Worm (Caenorhabditis elegans) whole organism, L3 larva: Measurements from ENCODE around the gene tbb-6.
A peak's percentile ranks its signal among the peaks of the same experiment; 100 is the strongest.

Source experiments
- R02D3.7 ChIP-seq: fragments of 150-350 bp; optimal IDR thresholded peaks from 2 replicates; lab custom pipeline; 2014; ENCODE audit warnings: missing biosample characterization, missing genetic modification characterization
- ZK546.5 ChIP-seq: sonication (generic microtip); optimal IDR thresholded peaks from 2 replicates; lab custom pipeline; 2017; ENCODE audit warnings: missing biosample characterization, missing genetic modification characterization
- ama-1 ChIP-seq: fragments of 150-350 bp; optimal IDR thresholded peaks from 2 replicates; lab custom pipeline; 2018
- ceh-16 ChIP-seq: sonication (generic microtip); optimal IDR thresholded peaks from 2 replicates; lab custom pipeline; 2017; ENCODE audit warnings: missing biosample characterization, missing genetic modification characterization
- ceh-28 ChIP-seq: fragments of 150-350 bp; optimal IDR thresholded peaks from 2 replicates; lab custom pipeline; 2014; ENCODE audit warnings: missing biosample characterization, missing genetic modification reagents, missing genetic modification characterization
- ceh-82 ChIP-seq: fragments of 150-350 bp; optimal IDR thresholded peaks from 2 replicates; lab custom pipeline; 2014; ENCODE audit warnings: missing biosample characterization, missing genetic modification characterization
- ceh-9 ChIP-seq: sonication (generic microtip); optimal IDR thresholded peaks from 2 replicates; lab custom pipeline; 2018; ENCODE audit warnings: missing biosample characterization, missing genetic modification characterization
- daf-12 ChIP-seq: fragments of 150-350 bp; optimal IDR thresholded peaks from 2 replicates; lab custom pipeline; 2014; ENCODE audit warnings: missing biosample characterization, missing genetic modification reagents, missing genetic modification characterization
- egl-5 ChIP-seq: fragments of 150-350 bp; optimal IDR thresholded peaks from 2 replicates; lab custom pipeline; 2017; ENCODE audit warnings: missing biosample characterization, missing genetic modification reagents, missing genetic modification characterization, inconsistent platforms
- elt-1 ChIP-seq: fragments of 150-350 bp; optimal IDR thresholded peaks from 2 replicates; lab custom pipeline; 2014; ENCODE audit warnings: missing biosample characterization, missing genetic modification characterization
- elt-2 ChIP-seq: sonication (generic microtip); optimal IDR thresholded peaks from 2 replicates; lab custom pipeline; 2016; ENCODE audit warnings: missing genetic modification reagents, mild to moderate bottlenecking, missing genetic modification characterization, missing compliant biosample characterization
- elt-3 ChIP-seq, 3 experiments: fragments of 150-350 bp in 1 of 3; sonication (generic microtip) in 2 of 3; optimal IDR thresholded peaks; 2 replicates in 2 of 3; 4 replicates in 1 of 3; lab custom pipeline; 2014 to 2017; ENCODE audit warnings: missing biosample characterization in 3 of 3, missing genetic modification characterization in 3 of 3
- eor-1 ChIP-seq, 2 experiments: fragments of 150-350 bp; optimal IDR thresholded peaks; 2 replicates each; lab custom pipeline; 2014 to 2018; ENCODE audit warnings: missing biosample characterization in 2 of 2, missing genetic modification characterization in 2 of 2
- fkh-10 ChIP-seq: sonication (generic microtip); optimal IDR thresholded peaks from 2 replicates; lab custom pipeline; 2017; ENCODE audit warnings: missing biosample characterization, missing genetic modification reagents, missing genetic modification characterization
- fkh-2 ChIP-seq: fragments of 150-350 bp; optimal IDR thresholded peaks from 2 replicates; lab custom pipeline; 2014; ENCODE audit warnings: missing biosample characterization, missing genetic modification reagents, missing genetic modification characterization
- fos-1 ChIP-seq: fragments of 150-350 bp; optimal IDR thresholded peaks from 2 replicates; lab custom pipeline; 2014; ENCODE audit warnings: missing biosample characterization, missing genetic modification characterization
- hmg-11 ChIP-seq: sonication (generic microtip); optimal IDR thresholded peaks from 2 replicates; lab custom pipeline; 2016; ENCODE audit warnings: missing genetic modification characterization, missing compliant biosample characterization
- jun-1 ChIP-seq: fragments of 150-350 bp; optimal IDR thresholded peaks from 2 replicates; lab custom pipeline; 2014; ENCODE audit warnings: missing biosample characterization, missing genetic modification reagents, missing genetic modification characterization
- lin-39 ChIP-seq: fragments of 150-350 bp; optimal IDR thresholded peaks from 2 replicates; lab custom pipeline; 2018; ENCODE audit warnings: missing biosample characterization, missing genetic modification reagents, missing genetic modification characterization
- lsy-12 ChIP-seq: sonication (generic microtip); optimal IDR thresholded peaks from 2 replicates; lab custom pipeline; 2016; ENCODE audit warnings: mild to moderate bottlenecking, missing genetic modification characterization, missing compliant biosample characterization
- mdl-1 ChIP-seq: fragments of 150-350 bp; optimal IDR thresholded peaks from 2 replicates; lab custom pipeline; 2014; ENCODE audit warnings: missing biosample characterization, missing genetic modification characterization
- nfya-1 ChIP-seq: sonication (generic microtip); optimal IDR thresholded peaks from 2 replicates; lab custom pipeline; 2017; ENCODE audit warnings: missing genetic modification characterization, mild to moderate bottlenecking, missing compliant biosample characterization, antibody characterized with exemption, moderate library complexity; ENCODE audit not compliant: insufficient read depth
- nhr-11 ChIP-seq: fragments of 150-350 bp; optimal IDR thresholded peaks from 2 replicates; lab custom pipeline; 2014; ENCODE audit warnings: missing biosample characterization, missing genetic modification characterization
- nhr-12 ChIP-seq: fragments of 150-350 bp; optimal IDR thresholded peaks from 2 replicates; lab custom pipeline; 2014; ENCODE audit warnings: missing biosample characterization, missing genetic modification characterization
- nhr-23 ChIP-seq: fragments of 150-350 bp; optimal IDR thresholded peaks from 2 replicates; lab custom pipeline; 2014; ENCODE audit warnings: missing biosample characterization, missing genetic modification reagents, missing genetic modification characterization
- nhr-237 ChIP-seq: fragments of 150-350 bp; optimal IDR thresholded peaks from 2 replicates; lab custom pipeline; 2014; ENCODE audit warnings: missing biosample characterization, missing genetic modification characterization
- nhr-25 ChIP-seq: sonication (generic microtip); optimal IDR thresholded peaks from 2 replicates; lab custom pipeline; 2017; ENCODE audit warnings: missing biosample characterization, missing genetic modification characterization
- nhr-28 ChIP-seq: fragments of 150-350 bp; optimal IDR thresholded peaks from 2 replicates; lab custom pipeline; 2014; ENCODE audit warnings: missing biosample characterization, missing genetic modification characterization
- nhr-43 ChIP-seq: sonication (generic microtip); optimal IDR thresholded peaks from 2 replicates; lab custom pipeline; 2016; ENCODE audit warnings: mild to moderate bottlenecking, missing genetic modification characterization, missing compliant biosample characterization; ENCODE audit not compliant: poor library complexity, severe bottlenecking
- nhr-67 ChIP-seq: fragments of 150-350 bp; optimal IDR thresholded peaks from 2 replicates; lab custom pipeline; 2014; ENCODE audit warnings: missing biosample characterization, missing genetic modification characterization
- nhr-76 ChIP-seq: fragments of 150-350 bp; sonication (generic microtip); optimal IDR thresholded peaks from 5 replicates; lab custom pipeline; 2014; ENCODE audit warnings: missing biosample characterization, missing genetic modification characterization
- pha-4 ChIP-seq: fragments of 150-350 bp; optimal IDR thresholded peaks from 2 replicates; lab custom pipeline; 2014; ENCODE audit warnings: missing biosample characterization, missing genetic modification reagents, missing genetic modification characterization
- pqm-1 ChIP-seq: fragments of 150-350 bp; optimal IDR thresholded peaks from 2 replicates; lab custom pipeline; 2017; ENCODE audit warnings: missing biosample characterization, missing genetic modification characterization, inconsistent platforms
- sea-2 ChIP-seq: fragments of 150-350 bp; sonication (generic microtip); optimal IDR thresholded peaks from 4 replicates; lab custom pipeline; 2014; ENCODE audit warnings: missing biosample characterization, missing genetic modification reagents, missing genetic modification characterization
- skn-1 ChIP-seq: fragments of 150-350 bp; optimal IDR thresholded peaks from 2 replicates; lab custom pipeline; 2014; ENCODE audit warnings: missing biosample characterization, missing genetic modification characterization
- tbx-2 ChIP-seq: sonication (generic microtip); optimal IDR thresholded peaks from 2 replicates; lab custom pipeline; 2016; ENCODE audit warnings: mild to moderate bottlenecking, missing genetic modification characterization, missing compliant biosample characterization
- unc-39 ChIP-seq: sonication (generic microtip); optimal IDR thresholded peaks from 4 replicates; lab custom pipeline; 2017; ENCODE audit warnings: missing biosample characterization, missing genetic modification characterization
- unc-62 ChIP-seq: fragments of 150-350 bp; sonication (generic microtip); optimal IDR thresholded peaks from 4 replicates; lab custom pipeline; 2014; ENCODE audit warnings: missing biosample characterization, missing genetic modification reagents, missing genetic modification characterization
- ztf-11 ChIP-seq: fragments of 150-350 bp; optimal IDR thresholded peaks from 2 replicates; lab custom pipeline; 2014; ENCODE audit warnings: missing biosample characterization, missing genetic modification characterization
- ztf-4 ChIP-seq: fragments of 150-350 bp; optimal IDR thresholded peaks from 2 replicates; lab custom pipeline; 2014; ENCODE audit warnings: missing biosample characterization, missing genetic modification characterization

tbb-6 gene

DNA sequence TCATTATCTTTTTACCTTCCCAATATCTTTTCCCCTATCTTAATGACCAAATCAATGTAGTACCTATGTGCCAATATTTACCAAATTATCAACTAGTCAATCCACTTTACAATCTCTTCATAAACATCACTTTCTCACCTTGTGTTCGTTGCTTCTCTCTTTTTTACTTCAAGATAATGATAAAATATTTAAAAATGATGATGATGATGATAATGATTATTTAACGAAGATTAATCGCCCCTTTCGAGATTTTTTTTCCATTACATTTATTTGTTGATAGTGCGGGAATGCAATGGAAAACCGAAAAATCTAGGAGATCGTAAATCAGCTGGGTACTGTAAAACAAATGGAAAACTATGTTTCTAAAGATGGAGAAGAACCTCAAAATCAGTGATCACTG lies 32.8 kb downstream of the tbb-6 start:
- peak; percentile 4 for TF ChIP-seq nhr-25 (tag; lab: Kevin White, UChicago)
- TF ChIP-seq nhr-23 (tag; lab: Kevin White, UChicago), result no peak
- TF ChIP-seq elt-3 (tag; optimal IDR thresholded peaks at IDR 0.05; lab: Kevin White, UChicago), result peak in 2 of 3 experiments; percentile 23 to 49

DNA sequence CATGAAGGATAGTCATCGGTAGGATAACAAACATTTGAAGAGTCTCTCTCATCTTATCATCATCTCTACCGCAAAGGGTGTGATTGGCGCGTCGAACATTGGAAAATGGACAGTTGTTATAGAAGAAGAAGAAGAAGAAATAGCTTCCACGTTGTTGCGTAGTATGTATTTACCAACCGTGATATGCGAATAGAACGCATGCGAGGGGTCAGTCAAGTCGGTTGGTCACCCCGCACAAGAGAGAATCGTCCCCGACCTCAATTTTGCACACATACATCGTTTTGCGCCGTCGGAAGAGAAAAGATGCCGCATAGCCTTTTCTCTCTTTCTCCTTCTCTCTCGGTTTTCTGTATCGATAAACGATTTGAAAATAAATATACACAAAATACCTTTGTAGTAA lies 33.7 kb downstream of the tbb-6 start:
- TF ChIP-seq nhr-43 (tag; lab: Kevin White, UChicago) (peak; percentile 2), nhr-237 (no peak), fos-1 (no peak), nhr-23 (tag; lab: Kevin White, UChicago) (peak; percentile 80), elt-3 (tag; optimal IDR thresholded peaks at IDR 0.05; lab: Kevin White, UChicago) (no peak)

DNA sequence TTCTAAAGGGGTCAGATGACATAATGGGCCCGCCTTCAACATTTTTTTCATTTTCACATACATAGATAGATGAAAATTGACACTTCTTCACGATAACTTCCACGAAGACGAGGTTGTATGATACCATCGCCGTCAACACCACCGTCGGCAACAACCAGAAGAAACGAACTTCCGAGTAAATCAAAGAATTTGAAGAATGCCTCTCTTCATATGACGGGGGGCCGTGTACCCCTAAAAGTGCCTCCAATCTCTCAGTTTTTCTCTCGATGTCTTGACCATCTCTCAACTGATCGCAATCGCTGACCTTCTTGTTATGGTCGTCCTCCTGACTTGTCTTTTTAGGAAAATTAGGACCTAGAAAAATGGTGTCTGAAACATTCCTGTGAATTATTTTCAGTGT lies 34.2 kb downstream of the tbb-6 start:
- TF ChIP-seq ZK546.5 (tag; lab: Kevin White, UChicago) (no peak), elt-1 (tag; lab: Kevin White, UChicago) (peak; percentile 28)

DNA sequence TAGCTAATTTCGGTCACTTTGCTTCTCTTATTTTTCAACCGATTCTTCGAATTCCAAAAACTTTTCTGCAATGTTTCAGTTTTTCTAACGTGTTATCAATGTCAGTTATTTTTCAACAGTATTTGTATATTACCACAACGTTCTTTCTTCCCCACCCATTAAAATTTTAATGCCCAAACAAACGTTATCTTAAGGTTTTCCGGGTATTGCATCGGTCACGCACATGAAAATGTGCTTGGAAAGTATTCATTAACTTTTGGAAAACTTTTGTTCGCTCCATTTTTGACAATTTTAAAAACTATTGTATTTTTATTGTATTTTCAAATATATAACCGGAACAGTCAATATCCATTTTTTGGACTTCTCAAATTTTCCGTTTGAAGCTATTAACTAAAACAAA lies 34.8 kb downstream of the tbb-6 start:
- TF ChIP-seq ceh-16 (tag; lab: Kevin White, UChicago), result no peak
- no peak for TF ChIP-seq hmg-11
- TF ChIP-seq nhr-25 (tag; lab: Kevin White, UChicago), result no peak
- TF ChIP-seq eor-1 (tag; optimal IDR thresholded peaks at IDR 0.05; lab: Kevin White, UChicago), result no peak
- TF ChIP-seq nhr-23 (tag; lab: Kevin White, UChicago), result no peak
- peak; percentile 27 for TF ChIP-seq pqm-1 (tag; lab: Kevin White, UChicago)
- no peak for TF ChIP-seq elt-3 (tag; optimal IDR thresholded peaks at IDR 0.05; lab: Kevin White, UChicago)
- TF ChIP-seq tbx-2 (tag; lab: Kevin White, UChicago), result no peak
- no peak for TF ChIP-seq nhr-11 (tag; lab: Kevin White, UChicago)
- TF ChIP-seq unc-39 (tag; lab: Kevin White, UChicago), result no peak
- TF ChIP-seq sea-2 (GFP tag; lab: Kevin White, UChicago), result no peak
- no peak for TF ChIP-seq skn-1
- TF ChIP-seq jun-1 (tag; lab: Kevin White, UChicago), result no peak
- peak; percentile 43 for TF ChIP-seq elt-2 (tag; lab: Kevin White, UChicago)
- no peak for TF ChIP-seq nhr-67 (tag; lab: Kevin White, UChicago)

DNA sequence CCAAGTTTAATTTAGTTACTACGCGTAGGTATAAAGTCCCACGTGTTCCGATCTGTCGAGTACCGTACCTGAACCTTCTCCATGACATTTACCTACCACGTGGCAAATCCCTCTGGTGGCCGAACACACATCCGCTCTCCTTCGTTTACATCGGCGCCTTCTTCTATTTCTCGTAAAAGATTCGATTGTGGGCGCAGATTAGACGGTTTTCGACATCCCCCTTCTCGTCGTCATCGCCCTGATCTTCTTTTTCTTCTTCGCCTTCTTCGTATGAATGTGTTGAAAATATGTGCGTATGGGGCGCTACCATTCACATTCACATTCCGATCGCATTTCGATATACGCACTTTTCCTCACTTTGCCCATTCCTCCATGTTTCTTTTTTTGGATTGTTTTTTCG lies 35.5 kb downstream of the tbb-6 start:
- TF ChIP-seq nhr-23 (tag; lab: Kevin White, UChicago), result peak; percentile 5
- TF ChIP-seq nhr-25 (tag; lab: Kevin White, UChicago), result peak; percentile 52
- peak; percentile 16 for TF ChIP-seq elt-1 (tag; lab: Kevin White, UChicago)
- TF ChIP-seq elt-3 (tag; optimal IDR thresholded peaks at IDR 0.05; lab: Kevin White, UChicago), result no peak
- TF ChIP-seq jun-1 (tag; lab: Kevin White, UChicago), result no peak
- peak; percentile 6 for TF ChIP-seq nhr-43 (tag; lab: Kevin White, UChicago)
- no peak for TF ChIP-seq ceh-82
- TF ChIP-seq lsy-12, result no peak
- no peak for TF ChIP-seq fkh-2 (tag; lab: Kevin White, UChicago)

DNA sequence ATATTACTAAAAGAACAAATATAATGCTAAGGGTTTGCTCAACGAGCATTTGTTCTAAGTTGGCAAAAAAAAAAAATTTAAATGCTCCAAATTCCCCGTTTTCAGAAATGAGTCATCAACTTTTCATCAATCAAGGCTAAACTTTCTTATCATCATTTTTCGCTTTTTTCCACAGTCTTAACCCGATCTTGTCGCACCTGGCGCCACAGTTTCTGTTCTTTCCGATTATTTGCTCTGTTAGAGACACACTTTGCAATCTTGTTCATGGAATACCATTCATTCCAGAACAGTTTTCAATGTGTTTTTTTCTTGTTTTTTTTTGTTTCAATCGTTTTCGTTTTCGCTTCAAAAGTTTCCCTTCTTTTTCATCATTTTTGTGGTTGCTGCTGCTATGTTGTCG lies 36.9 kb downstream of the tbb-6 start:
- TF ChIP-seq elt-1 (tag; lab: Kevin White, UChicago) (no peak), nfya-1 (tag; lab: Kevin White, UChicago) (no peak), ceh-82 (no peak), ceh-16 (tag; lab: Kevin White, UChicago) (no peak), nhr-67 (tag; lab: Kevin White, UChicago) (no peak), nhr-76 (tag; lab: Kevin White, UChicago) (no peak), nhr-237 (no peak), mdl-1 (tag; lab: Kevin White, UChicago) (no peak), ceh-9 (no peak), nhr-12 (tag; lab: Kevin White, UChicago) (no peak), elt-2 (tag; lab: Kevin White, UChicago) (peak; percentile 72), unc-62 (GFP tag; lab: Kevin White, UChicago) (no peak), pha-4 (tag; lab: Kevin White, UChicago) (peak; percentile 33), ama-1 (lab: Kevin White, UChicago) (peak; percentile 49), eor-1 (tag; optimal IDR thresholded peaks at IDR 0.05; lab: Kevin White, UChicago) (no peak), nhr-43 (tag; lab: Kevin White, UChicago) (no peak), jun-1 (tag; lab: Kevin White, UChicago) (no peak), hmg-11 (no peak), lsy-12 (no peak), ztf-4 (tag; lab: Kevin White, UChicago) (no peak), nhr-28 (tag; lab: Kevin White, UChicago) (no peak), tbx-2 (tag; lab: Kevin White, UChicago) (no peak), fkh-10 (GFP tag; lab: Kevin White, UChicago) (no peak), R02D3.7 (no peak), lin-39 (tag; lab: Kevin White, UChicago) (no peak), daf-12 (tag; lab: Kevin White, UChicago) (no peak), fkh-2 (tag; lab: Kevin White, UChicago) (no peak), ceh-28 (tag; lab: Kevin White, UChicago) (no peak), ztf-11 (tag; lab: Kevin White, UChicago) (no peak), pqm-1 (tag; lab: Kevin White, UChicago) (peak; percentile 59), egl-5 (tag; lab: Kevin White, UChicago) (no peak)
